Worm (Caenorhabditis elegans) whole organism, L3 larva: Measurements from ENCODE around the gene F16H6.10.

ENCODE experiments used
- R02D3.7 ChIP-seq: fragments of 150-350 bp; optimal IDR thresholded peaks from 2 replicates; lab custom pipeline; 2014; ENCODE audit warnings: missing biosample characterization, missing genetic modification characterization
- ceh-9 ChIP-seq: sonication (generic microtip); optimal IDR thresholded peaks from 2 replicates; lab custom pipeline; 2018; ENCODE audit warnings: missing biosample characterization, missing genetic modification characterization
- egl-27 ChIP-seq: sonication (generic microtip); optimal IDR thresholded peaks from 4 replicates; lab custom pipeline; 2017; ENCODE audit warnings: missing biosample characterization, missing genetic modification reagents, missing genetic modification characterization
- mdl-1 ChIP-seq: fragments of 150-350 bp; optimal IDR thresholded peaks from 2 replicates; lab custom pipeline; 2014; ENCODE audit warnings: missing biosample characterization, missing genetic modification characterization
- nhr-11 ChIP-seq: fragments of 150-350 bp; optimal IDR thresholded peaks from 2 replicates; lab custom pipeline; 2014; ENCODE audit warnings: missing biosample characterization, missing genetic modification characterization
- nhr-77 ChIP-seq: fragments of 150-350 bp; optimal IDR thresholded peaks from 2 replicates; lab custom pipeline; 2014; ENCODE audit warnings: missing biosample characterization, missing genetic modification characterization
- sea-2 ChIP-seq: fragments of 150-350 bp; sonication (generic microtip); optimal IDR thresholded peaks from 4 replicates; lab custom pipeline; 2014; ENCODE audit warnings: missing biosample characterization, missing genetic modification reagents, missing genetic modification characterization
- skn-1 ChIP-seq: fragments of 150-350 bp; optimal IDR thresholded peaks from 2 replicates; lab custom pipeline; 2014; ENCODE audit warnings: missing biosample characterization, missing genetic modification characterization
- tbx-2 ChIP-seq: sonication (generic microtip); optimal IDR thresholded peaks from 2 replicates; lab custom pipeline; 2016; ENCODE audit warnings: mild to moderate bottlenecking, missing genetic modification characterization, missing compliant biosample characterization

ce11 chrV:18246077-18246476, 21.8 kb upstream of the F16H6.10 start:
- TF ChIP-seq tbx-2: no peak
- no peak for TF ChIP-seq nhr-77 (tag; lab: Kevin White, UChicago)
- no peak for TF ChIP-seq mdl-1 (tag; lab: Kevin White, UChicago)
- no peak for TF ChIP-seq ceh-9
- TF ChIP-seq skn-1 (tag; lab: Kevin White, UChicago): no peak
- TF ChIP-seq egl-27 (tag; lab: Kevin White, UChicago): no peak
- no peak for TF ChIP-seq R02D3.7 (tag; lab: Kevin White, UChicago)
- TF ChIP-seq sea-2 (GFP tag; lab: Kevin White, UChicago): no peak
- no peak for TF ChIP-seq nhr-11 (tag; lab: Kevin White, UChicago)
